Fruit fly (Drosophila melanogaster) whole organism, pupa: Measurements from ENCODE around the gene GstD4.
A peak's percentile ranks its signal among the peaks of the same experiment; 100 is the strongest.

ENCODE experiments used
- CG13204 ChIP-seq: fragments of 200-800 bp; sonication (Bioruptor generic); optimal IDR thresholded peaks from 2 replicates; lab custom pipeline; 2018; ENCODE audit warnings: missing biosample characterization, mild to moderate bottlenecking, missing genetic modification characterization, moderate library complexity
- CG14655 ChIP-seq: fragments of 200-800 bp; sonication (Bioruptor generic); optimal IDR thresholded peaks from 3 replicates; lab custom pipeline; 2017; ENCODE audit warnings: mild to moderate bottlenecking, missing biosample characterization, missing genetic modification reagents, missing genetic modification characterization
- CG17806 ChIP-seq: fragments of 200-800 bp; sonication (Bioruptor generic); optimal IDR thresholded peaks from 2 replicates; lab custom pipeline; 2018; ENCODE audit warnings: missing biosample characterization, mild to moderate bottlenecking, missing genetic modification characterization, moderate library complexity
- CG32121 ChIP-seq: fragments of 200-800 bp; sonication (Bioruptor generic); IDR thresholded peaks from 2 replicates; pipeline ENCODE4 v1.3.6; 2022; ENCODE audit warnings: missing biosample characterization, missing genetic modification characterization
- CG34367 ChIP-seq: fragments of 200-800 bp; sonication (Bioruptor generic); optimal IDR thresholded peaks from 2 replicates; lab custom pipeline; 2018; ENCODE audit warnings: missing biosample characterization, mild to moderate bottlenecking, missing genetic modification characterization
- D1 ChIP-seq: fragments of 200-800 bp; sonication (Bioruptor generic); optimal IDR thresholded peaks from 2 replicates; lab custom pipeline; 2018; ENCODE audit warnings: missing biosample characterization, mild to moderate bottlenecking, missing genetic modification characterization, moderate library complexity
- EcR ChIP-seq: fragments of 200-800 bp; sonication (Bioruptor generic); optimal IDR thresholded peaks from 3 replicates; lab custom pipeline; 2019; ENCODE audit warnings: missing biosample characterization, missing genetic modification characterization, mild to moderate bottlenecking, moderate library complexity, missing genetic modification reagents
- Snoo ChIP-seq: fragments of 200-800 bp; sonication (Bioruptor generic); optimal IDR thresholded peaks from 3 replicates; lab custom pipeline; 2017; ENCODE audit warnings: missing biosample characterization, mild to moderate bottlenecking, missing genetic modification characterization, inconsistent platforms
- rn ChIP-seq: fragments of 200-800 bp; sonication (Bioruptor generic); IDR thresholded peaks from 2 replicates; pipeline ENCODE4 v1.3.6; 2022; ENCODE audit warnings: missing biosample characterization, missing genetic modification characterization

- TF ChIP-seq rn (GFP tag; lab: Robert Waterston, UW) = no peak
- no peak for TF ChIP-seq Snoo (tag; lab: Kevin White, UChicago)
- TF ChIP-seq CG14655 (GFP tag; lab: Kevin White, UChicago) = no peak
- no peak for TF ChIP-seq D1 (tag; lab: Kevin White, UChicago)
- TF ChIP-seq CG17806 = no peak
- TF ChIP-seq CG13204 (GFP tag; lab: Kevin White, UChicago) = no peak
- TF ChIP-seq EcR (GFP tag; lab: Kevin White, UChicago) = peak; percentile 21
- TF ChIP-seq CG34367 (tag; lab: Kevin White, UChicago) = no peak
- TF ChIP-seq CG32121 (GFP tag; lab: Robert Waterston, UW) = no peak
These were observed at the start of gene GstD4 for dm6 chr3R:12373800-12374199.
